Fruit fly (Drosophila melanogaster) ovary, adult (tissue): ENCODE results near the gene Det.
A peak's percentile ranks its signal among the peaks of the same experiment; 100 is the strongest.

Source experiments
- CG17801 ChIP-seq: fragments of 200-800 bp; optimal IDR thresholded peaks from 2 replicates; lab custom pipeline; 2019; ENCODE audit warnings: missing biosample characterization, mild to moderate bottlenecking, missing genetic modification characterization, moderate library complexity; ENCODE audit not compliant: partially characterized antibody

The Det gene

dm6 chr3R:17149080-17149746 lies at the start of gene Det, which contains the start of gene m-cup:
TSS of gene Det (plus strand) at chr3R:17149667.
TSS of gene m-cup (minus strand) at chr3R:17149412.
- peak; percentile 44 for TF ChIP-seq CG17801 (GFP tag; lab: Kevin White, UChicago)

DNA sequence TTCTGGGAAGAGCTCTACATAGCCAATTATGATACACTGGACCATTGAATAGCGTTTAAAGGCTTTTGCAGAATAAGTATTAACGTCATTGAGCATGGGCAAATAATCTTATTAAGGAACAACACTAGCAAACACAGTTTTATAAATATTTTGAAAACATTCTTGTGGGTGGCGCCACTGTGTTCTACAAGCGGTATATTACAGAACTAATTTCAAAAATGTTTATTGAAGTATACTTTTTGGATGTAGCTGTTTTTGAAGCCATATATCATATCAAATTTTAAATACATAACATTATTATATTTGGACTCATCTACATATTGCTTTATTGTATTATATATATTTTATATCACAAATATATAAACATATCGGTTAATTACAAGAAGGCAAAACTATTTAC lies 40.6 kb upstream of the Det start:
- TF ChIP-seq CG17801 (GFP tag; lab: Kevin White, UChicago) = no peak

- TF ChIP-seq CG17801 (GFP tag; lab: Kevin White, UChicago) = no peak
These were observed 38.4 kb upstream of the Det start for dm6 chr3R:17110880-17111726.

- TF ChIP-seq CG17801 (GFP tag; lab: Kevin White, UChicago) = no peak
These were observed 33.8 kb upstream of the Det start for dm6 chr3R:17115668-17116067.

dm6 chr3R:17116231-17116630 lies 33.2 kb upstream of the Det start:
- TF ChIP-seq CG17801 (GFP tag; lab: Kevin White, UChicago) = no peak

- TF ChIP-seq CG17801 (GFP tag; lab: Kevin White, UChicago) = no peak
These were observed 31.7 kb upstream of the Det start for dm6 chr3R:17117607-17118327.

DNA sequence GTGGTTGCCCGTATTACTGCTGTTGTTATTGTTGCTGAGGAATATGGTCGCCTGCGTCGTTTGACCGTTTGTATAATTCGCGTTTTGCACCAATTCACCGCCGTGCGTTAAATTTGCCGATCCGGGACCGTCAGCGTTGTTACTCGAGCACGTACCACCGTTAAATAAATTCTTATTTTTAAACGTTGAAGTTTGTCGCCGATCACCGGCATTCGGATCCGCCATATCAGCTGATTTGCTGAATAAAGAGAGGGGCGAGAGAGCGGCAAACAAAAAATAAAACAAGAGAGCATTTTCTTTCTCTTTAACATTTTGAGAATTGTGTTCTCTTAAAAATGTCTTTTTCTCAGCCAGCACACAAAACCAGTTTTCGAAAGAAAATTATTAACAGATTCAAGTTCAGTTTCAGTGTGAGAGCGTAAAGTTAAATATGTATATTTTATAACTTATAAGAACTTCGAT lies 30.5 kb upstream of the Det start:
- peak; percentile 56 for TF ChIP-seq CG17801 (GFP tag; lab: Kevin White, UChicago)

DNA sequence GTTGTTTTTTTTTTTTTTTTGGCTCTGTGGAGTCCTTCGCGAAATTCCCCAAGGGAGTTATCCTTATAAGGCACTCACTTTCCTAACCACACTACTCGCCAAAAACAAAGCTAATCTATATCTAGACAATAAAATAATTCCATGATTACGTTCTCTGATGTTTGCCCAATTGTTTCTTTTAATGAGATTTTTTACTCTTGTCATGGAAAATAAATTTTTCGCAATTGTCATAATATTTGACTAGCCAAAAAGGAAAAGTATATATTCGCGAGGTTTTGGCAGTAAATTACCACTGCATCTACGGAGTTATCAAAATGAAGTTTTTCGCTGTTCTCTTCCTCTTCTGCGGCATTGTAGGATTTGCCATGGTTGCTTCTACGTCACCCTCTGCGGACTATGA lies 29.3 kb upstream of the Det start, which contains the start of gene CG34278:
CG34278 (plus strand) TSS at position 301 of the 400 bp plus-strand sequence.
- no peak for TF ChIP-seq CG17801 (GFP tag; lab: Kevin White, UChicago)

- no peak for TF ChIP-seq CG17801 (GFP tag; lab: Kevin White, UChicago)
These were observed 28.2 kb upstream of the Det start, which contains the start of gene CG42779 for dm6 chr3R:17121277-17121676. TSS of gene CG42779 (plus strand) at chr3R:17121577.

dm6 chr3R:17122796-17123504 lies 26.5 kb upstream of the Det start:
- no peak for TF ChIP-seq CG17801 (GFP tag; lab: Kevin White, UChicago)

dm6 chr3R:17124177-17124576 lies 25.3 kb upstream of the Det start, which contains the start of gene CG45079:
TSS of gene CG45079 (plus strand) at chr3R:17124477.
- no peak for TF ChIP-seq CG17801 (GFP tag; lab: Kevin White, UChicago)

DNA sequence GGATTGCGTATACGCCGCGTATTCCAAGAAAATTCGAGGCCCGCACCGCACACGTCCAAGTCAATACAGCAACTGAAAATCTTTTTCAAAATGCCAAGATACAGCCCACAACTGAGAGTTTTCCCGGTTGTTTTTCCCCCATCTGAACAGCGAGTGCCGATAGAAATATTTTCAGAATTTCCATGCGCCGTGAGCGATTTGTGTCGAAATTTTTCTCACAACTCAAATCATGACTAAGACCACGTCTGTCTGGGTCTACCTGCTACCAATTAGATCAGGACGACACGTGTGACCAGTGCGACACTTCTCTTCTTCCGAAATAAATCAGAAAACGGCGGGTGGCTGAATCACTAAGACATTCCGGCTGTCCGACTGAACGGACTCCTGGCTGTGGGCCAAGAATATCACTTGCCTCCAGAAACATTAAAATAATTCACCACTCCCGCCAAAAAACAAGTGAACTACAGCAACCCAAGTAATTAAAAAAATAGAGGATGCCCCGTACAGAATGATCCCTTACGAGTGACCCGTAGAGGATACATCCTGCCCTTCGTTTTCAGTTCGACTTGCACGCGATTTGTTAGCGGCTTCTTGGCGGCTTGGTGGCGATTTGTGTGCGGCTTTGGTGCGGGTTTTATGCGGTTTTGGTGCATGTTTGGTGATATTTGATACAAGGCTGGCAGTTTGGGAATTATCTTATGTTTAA lies 24.0 kb upstream of the Det start, which contains the start of gene cher:
cher (minus strand) TSS at position 51 of the 706 bp plus-strand sequence.
- no peak for TF ChIP-seq CG17801 (GFP tag; lab: Kevin White, UChicago)

dm6 chr3R:17126838-17127237 lies 22.6 kb upstream of the Det start, which contains the start of the genes CG17477 and CG31269:
TSS of gene CG17477 (minus strand) at chr3R:17126938.
TSS of gene CG31269 (plus strand) at chr3R:17127126.
- no peak for TF ChIP-seq CG17801 (GFP tag; lab: Kevin White, UChicago)
